Fruit fly (Drosophila melanogaster): Measurements from ENCODE around the gene Exo84.

DNA sequence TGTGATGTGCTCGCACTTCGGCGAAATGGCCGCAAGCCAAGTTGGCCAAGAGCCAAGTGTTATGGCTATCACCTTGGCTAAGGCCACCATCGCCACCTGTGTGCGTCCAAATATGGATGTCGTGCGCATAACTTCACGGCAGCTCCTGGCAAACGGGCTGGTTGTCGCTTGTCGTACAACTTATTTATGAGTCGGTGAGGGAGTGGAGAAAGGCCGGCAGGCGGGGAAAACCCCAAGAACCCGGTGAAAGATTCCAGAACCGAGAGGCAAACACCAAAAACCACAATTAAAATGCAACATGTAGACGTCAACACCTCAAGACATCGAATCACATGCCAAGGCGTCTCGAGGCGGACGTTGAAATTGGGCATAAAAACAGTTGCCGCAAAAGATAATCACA is 39.8 kb downstream of the Exo84 start:
- no peak for TF ChIP-seq CTCF (optimal IDR thresholded peaks at IDR 0.05)
- no peak for TF ChIP-seq CG8478 (optimal IDR thresholded peaks at IDR 0.05)
